Fruit fly (Drosophila melanogaster) whole organism, pupa: ENCODE data around the gene CG31337.

ENCODE experiments used
- CG12605 ChIP-seq: fragments of 200-800 bp; sonication (Bioruptor generic); IDR thresholded peaks from 2 replicates; pipeline ENCODE4 v1.3.6; 2022; ENCODE audit warnings: missing biosample characterization, missing genetic modification characterization
- CG13204 ChIP-seq: fragments of 200-800 bp; sonication (Bioruptor generic); optimal IDR thresholded peaks from 2 replicates; lab custom pipeline; 2018; ENCODE audit warnings: missing biosample characterization, mild to moderate bottlenecking, missing genetic modification characterization, moderate library complexity
- CG34367 ChIP-seq: fragments of 200-800 bp; sonication (Bioruptor generic); optimal IDR thresholded peaks from 2 replicates; lab custom pipeline; 2018; ENCODE audit warnings: missing biosample characterization, mild to moderate bottlenecking, missing genetic modification characterization
- D1 ChIP-seq: fragments of 200-800 bp; sonication (Bioruptor generic); optimal IDR thresholded peaks from 2 replicates; lab custom pipeline; 2018; ENCODE audit warnings: missing biosample characterization, mild to moderate bottlenecking, missing genetic modification characterization, moderate library complexity
- EcR ChIP-seq: fragments of 200-800 bp; sonication (Bioruptor generic); optimal IDR thresholded peaks from 3 replicates; lab custom pipeline; 2019; ENCODE audit warnings: missing biosample characterization, missing genetic modification characterization, mild to moderate bottlenecking, moderate library complexity, missing genetic modification reagents
- fd96Ca ChIP-seq: fragments of 200-800 bp; sonication (Bioruptor generic); IDR thresholded peaks from 3 replicates; pipeline ENCODE4 v1.3.6; 2022; ENCODE audit warnings: missing biosample characterization, missing genetic modification characterization

DNA sequence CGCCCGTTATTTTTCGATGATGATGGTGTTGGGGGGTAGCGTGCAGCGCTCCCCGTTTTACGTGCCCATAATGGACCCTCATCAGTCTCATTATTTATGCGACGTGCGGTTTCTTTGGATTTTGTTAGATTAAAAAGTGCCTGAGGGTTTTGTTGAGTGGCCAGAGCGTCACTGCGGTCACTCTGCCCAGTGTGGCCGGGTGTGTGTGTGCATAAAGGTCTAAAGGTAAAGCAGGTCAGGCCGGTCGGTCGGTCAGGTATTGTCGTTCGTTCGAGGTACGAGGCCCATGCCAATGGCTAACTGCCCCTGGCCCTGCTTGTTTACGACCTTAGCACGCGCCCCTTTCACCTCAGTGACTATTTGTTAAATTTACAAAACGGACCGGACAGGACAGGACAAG, 35.4 kb downstream of the CG31337 start:
- TF ChIP-seq EcR (GFP tag; lab: Kevin White, UChicago) (no peak), CG12605 (no peak), CG13204 (no peak), D1 (tag; lab: Kevin White, UChicago) (no peak), fd96Ca (GFP tag; lab: Robert Waterston, UW) (no peak), CG34367 (no peak)
